Fruit fly (Drosophila melanogaster): ENCODE results near the gene Kif19A.

The Kif19A gene

DNA sequence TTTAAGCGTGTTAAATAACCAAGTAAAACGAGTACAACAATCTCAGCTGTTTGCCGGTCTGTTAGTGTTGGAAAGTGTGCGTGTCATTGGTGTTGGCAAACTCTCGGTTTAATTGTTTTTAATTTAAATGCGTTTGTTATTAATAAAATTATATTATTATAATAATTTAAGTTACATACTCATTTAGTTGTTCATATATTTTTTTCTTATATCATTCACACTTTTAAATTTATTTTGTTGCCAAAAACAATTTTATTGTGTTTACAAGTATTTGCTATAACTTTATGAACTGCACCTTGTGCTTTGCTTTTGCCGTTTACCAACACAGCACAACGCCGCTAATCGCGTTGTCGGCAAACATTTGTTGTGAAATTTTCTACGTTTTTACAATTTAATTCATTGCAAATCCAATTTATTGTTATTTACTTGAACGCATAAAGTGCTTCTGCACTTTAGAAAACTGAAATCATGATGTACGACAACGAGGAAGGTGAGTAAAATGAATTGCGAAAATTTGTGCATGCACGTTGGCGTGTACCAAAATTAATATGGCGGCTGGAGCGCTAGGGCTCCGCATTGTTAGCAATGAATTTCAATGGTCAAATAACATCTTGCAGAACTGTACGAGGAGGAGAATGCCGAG lies 7.3 kb upstream of the Kif19A start, which contains the start of the genes 140up and Polr2B (continued):
- TF ChIP-seq mirr (GFP tag; optimal IDR thresholded peaks at IDR 0.05) (peak; percentile 47), so (GFP tag; IDR thresholded peaks at IDR 0.05) (peak; percentile 90), gro (GFP tag; optimal IDR thresholded peaks at IDR 0.05) (peak; percentile 70), Atf-2 (GFP tag; optimal IDR thresholded peaks at IDR 0.05) (peak; percentile 36), CG9727 (GFP tag; optimal IDR thresholded peaks at IDR 0.05) (peak; percentile 93), CG4707 (GFP tag; optimal IDR thresholded peaks at IDR 0.05) (peak; percentile 15), trh (GFP tag; optimal IDR thresholded peaks at IDR 0.05) (peak; percentile 84), CkIIα-i1 (GFP tag; IDR thresholded peaks at IDR 0.05) (peak; percentile 57; the same call in 1 of the 2 replicates), ab (GFP tag; optimal IDR thresholded peaks at IDR 0.05) (peak; percentile 62), Gsc (GFP tag; IDR thresholded peaks at IDR 0.05) (peak; percentile 53; the same call in 1 of the 2 replicates), CG7357 (GFP tag; IDR thresholded peaks at IDR 0.05) (peak; percentile 82), CG5953 (GFP tag; IDR thresholded peaks at IDR 0.05) (peak; percentile 59), Bgb (GFP tag; IDR thresholded peaks at IDR 0.05; ENCODE audit: partially characterized antibody) (no peak), CG15479 (GFP tag; optimal IDR thresholded peaks at IDR 0.05) (no peak), CG9797 (GFP tag; optimal IDR thresholded peaks at IDR 0.05) (peak; percentile 9), mld (GFP tag; IDR thresholded peaks at IDR 0.05; ENCODE audit: partially characterized antibody) (no peak), MTF-1 (GFP tag; optimal IDR thresholded peaks at IDR 0.05; ENCODE audit: borderline replicate concordance) (peak; percentile 67), tin (GFP tag; optimal IDR thresholded peaks at IDR 0.05) (peak; percentile 94), CG17912 (GFP tag; optimal IDR thresholded peaks at IDR 0.05) (peak; percentile 74), btn (GFP tag; optimal IDR thresholded peaks at IDR 0.05) (peak; percentile 20), MBD-R2 (GFP tag; IDR thresholded peaks at IDR 0.05) (peak; percentile 91; the same call in 1 of the 2 replicates), C15 (GFP tag; IDR thresholded peaks at IDR 0.05) (peak; percentile 61; the same call in 1 of the 3 replicates), shn (GFP tag; optimal IDR thresholded peaks at IDR 0.05) (peak; percentile 74), pb (GFP tag; optimal IDR thresholded peaks at IDR 0.05) (peak; percentile 42), Hey (tag; optimal IDR thresholded peaks at IDR 0.05) (no peak), tna (GFP tag; IDR thresholded peaks at IDR 0.05; ENCODE audit: partially characterized antibody) (no peak), CG2120 (GFP tag; optimal IDR thresholded peaks at IDR 0.05) (peak; percentile 92), PHDP (tag; optimal IDR thresholded peaks at IDR 0.05) (peak; percentile 95), CG13894 (tag; optimal IDR thresholded peaks at IDR 0.05) (peak; percentile 86), Fer1 (GFP tag; optimal IDR thresholded peaks at IDR 0.05) (peak; percentile 90), CG17328 (GFP tag; IDR thresholded peaks at IDR 0.05) (peak; percentile 87), CrebB (tag; optimal IDR thresholded peaks at IDR 0.05) (peak; percentile 76), stwl (tag; optimal IDR thresholded peaks at IDR 0.05) (peak; percentile 91), nmo (GFP tag; optimal IDR thresholded peaks at IDR 0.05) (peak; percentile 95), Tbp (GFP tag; optimal IDR thresholded peaks at IDR 0.05) (no peak), CG3163 (GFP tag; optimal IDR thresholded peaks at IDR 0.05) (peak; percentile 23), B-H2 (GFP tag; optimal IDR thresholded peaks at IDR 0.05) (peak; percentile 95), CG1024 (GFP tag; IDR thresholded peaks at IDR 0.05) (peak; percentile 80; the same call in 1 of the 2 replicates), CG6813 (GFP tag; optimal IDR thresholded peaks at IDR 0.05) (peak; percentile 74), CG5180 (GFP tag; optimal IDR thresholded peaks at IDR 0.05) (peak; percentile 58), CG12391 (tag; optimal IDR thresholded peaks at IDR 0.05) (peak; percentile 97), Ada2b (GFP tag; IDR thresholded peaks at IDR 0.05) (peak; percentile 88), Optix (GFP tag; IDR thresholded peaks at IDR 0.05) (no peak; the same call in 1 of the 3 replicates), CG13287 (GFP tag; IDR thresholded peaks at IDR 0.05; ENCODE audit: partially characterized antibody) (peak; percentile 48; the same call in 1 of the 2 replicates), CG15011 (GFP tag; optimal IDR thresholded peaks at IDR 0.05) (peak; percentile 84), Gug (GFP tag; IDR thresholded peaks at IDR 0.05) (peak; percentile 90), ttk (GFP tag; IDR thresholded peaks at IDR 0.05) (peak; percentile 89), CG9817 (tag; optimal IDR thresholded peaks at IDR 0.05) (peak; percentile 95), crol (GFP tag; IDR thresholded peaks at IDR 0.05) (peak; percentile 64)
